In genomic region chr3R:14335504-14335903, dm6 we compare ENCODE assay signal across 4 fruit fly cellular contexts.
TF ChIP-seq lines count a peak whose summit lies in the region.

No protein-coding gene starts in this region.

- no peak for TF ChIP-seq CTCF in whole organism, embryonic (GFP tag; optimal IDR thresholded peaks at IDR 0.05; lab: Kevin White, UChicago)

TF ChIP-seq in whole organism, adult, 20 proteins besides CTCF, POLR2A, EP300 and RAD21:
- peak; percentile 49 for TF ChIP-seq tj (GFP tag; optimal IDR thresholded peaks at IDR 0.05; lab: Kevin White, UChicago)
- TF ChIP-seq toe (GFP tag; optimal IDR thresholded peaks at IDR 0.05; lab: Kevin White, UChicago), result no peak
- no peak for TF ChIP-seq bab1 (GFP tag; optimal IDR thresholded peaks at IDR 0.05; lab: Kevin White, UChicago)
- TF ChIP-seq Clk (GFP tag; optimal IDR thresholded peaks at IDR 0.05; lab: Kevin White, UChicago), result no peak
- no peak for TF ChIP-seq CG7045 (GFP tag; optimal IDR thresholded peaks at IDR 0.05; lab: Kevin White, UChicago)
- no peak for TF ChIP-seq cic (GFP tag; optimal IDR thresholded peaks at IDR 0.05; lab: Kevin White, UChicago)

TF ChIP-seq in whole organism, embryonic, 481 proteins besides CTCF, POLR2A, EP300 and RAD21:
- TF ChIP-seq CG6689 (GFP tag; IDR thresholded peaks at IDR 0.05; lab: Robert Waterston, UW) (0 out of 2 replicates have a peak, but pooled peaks have one; percentile 1), Bgb (GFP tag; IDR thresholded peaks at IDR 0.05; lab: Robert Waterston, UW; ENCODE audit: partially characterized antibody) (no peak), jumu (GFP tag; optimal IDR thresholded peaks at IDR 0.05; lab: Kevin White, UChicago) (no peak), CG11504 (tag; optimal IDR thresholded peaks at IDR 0.05; lab: Kevin White, UChicago) (peak; percentile 2), Nf-YB (GFP tag; optimal IDR thresholded peaks at IDR 0.05; lab: Kevin White, UChicago) (peak; percentile 81), so (GFP tag; IDR thresholded peaks at IDR 0.05; lab: Robert Waterston, UW) (0 out of 3 replicates have a peak, but pooled peaks have one; percentile 19), Adf1 (GFP tag; IDR thresholded peaks at IDR 0.05; lab: Robert Waterston, UW) (peak; percentile 57), CG14014 (GFP tag; IDR thresholded peaks at IDR 0.05; lab: Robert Waterston, UW) (no peak), maf-S (GFP tag; optimal IDR thresholded peaks at IDR 0.05; lab: Kevin White, UChicago) (no peak), ftz-f1 (GFP tag; optimal IDR thresholded peaks at IDR 0.05; lab: Kevin White, UChicago) (no peak), Deaf1 (tag; optimal IDR thresholded peaks at IDR 0.05; lab: Kevin White, UChicago) (peak; percentile 81), CG13287 (GFP tag; IDR thresholded peaks at IDR 0.05; lab: Robert Waterston, UW; ENCODE audit: partially characterized antibody) (peak; percentile 23; the same call in 1 of the 2 replicates), pan (optimal IDR thresholded peaks at IDR 0.05; lab: Kevin White, UChicago) (no peak), pan (GFP tag; optimal IDR thresholded peaks at IDR 0.05 in 1 of 2, IDR thresholded peaks at IDR 0.05 in 1 of 2) (peak in 1 of 2 experiments; percentile 22), CG10321 (GFP tag; IDR thresholded peaks at IDR 0.05; lab: Robert Waterston, UW) (peak; percentile 74), sr (GFP tag; IDR thresholded peaks at IDR 0.05; lab: Robert Waterston, UW) (0 out of 3 replicates have a peak, but pooled peaks have one; percentile 48), z (GFP tag; IDR thresholded peaks at IDR 0.05; lab: Robert Waterston, UW) (peak; percentile 51; the same call in 1 of the 3 replicates), Nf-YC (tag; optimal IDR thresholded peaks at IDR 0.05; lab: Kevin White, UChicago) (peak; percentile 93), Sox100B (GFP tag; optimal IDR thresholded peaks at IDR 0.05; lab: Kevin White, UChicago) (no peak), Med (GFP tag; lab: Kevin White, UChicago) (peak; percentile 63)

TF ChIP-seq in whole organism, prepupa, 60 proteins besides CTCF, POLR2A, EP300 and RAD21:
- TF ChIP-seq CG6163 (GFP tag; IDR thresholded peaks at IDR 0.05; lab: Robert Waterston, UW), result 0 out of 3 replicates have a peak, but pooled peaks have one; percentile 17
- TF ChIP-seq CG6792 (GFP tag; optimal IDR thresholded peaks at IDR 0.05; lab: Kevin White, UChicago), result no peak
TF ChIP-seq in whole organism, prepupa: peak in this region for 1.

TF ChIP-seq in whole organism, pupa, 21 proteins besides CTCF, POLR2A, EP300 and RAD21:
- TF ChIP-seq fd96Ca (GFP tag; IDR thresholded peaks at IDR 0.05; lab: Robert Waterston, UW), result no peak
- no peak for TF ChIP-seq CG34367 (tag; optimal IDR thresholded peaks at IDR 0.05; lab: Kevin White, UChicago)
- 0 out of 3 replicates have a peak, but pooled peaks have one; percentile 8 for TF ChIP-seq CG4496 (GFP tag; IDR thresholded peaks at IDR 0.05; lab: Robert Waterston, UW)
